Worm (Caenorhabditis elegans) whole organism, L2 larva: ENCODE measurements around the gene F46H5.11.

Experiments used
- aly-2 ChIP-seq: fragments of 150-350 bp; optimal IDR thresholded peaks from 2 replicates; lab custom pipeline; 2014; ENCODE audit warnings: missing biosample characterization, missing genetic modification characterization
- ama-1 ChIP-seq: fragments of 150-350 bp; optimal IDR thresholded peaks from 2 replicates; lab custom pipeline; 2018; ENCODE audit warnings: inconsistent platforms
- ceh-16 ChIP-seq: fragments of 150-350 bp; optimal IDR thresholded peaks from 2 replicates; lab custom pipeline; 2014; ENCODE audit warnings: missing biosample characterization, missing genetic modification characterization
- ceh-82 ChIP-seq: fragments of 150-350 bp; optimal IDR thresholded peaks from 2 replicates; lab custom pipeline; 2014; ENCODE audit warnings: missing biosample characterization, missing genetic modification characterization
- egl-27 ChIP-seq: sonication (generic microtip); optimal IDR thresholded peaks from 3 replicates; lab custom pipeline; 2017; ENCODE audit warnings: missing biosample characterization, missing genetic modification reagents, missing genetic modification characterization
- elt-1 ChIP-seq: fragments of 150-350 bp; optimal IDR thresholded peaks from 2 replicates; lab custom pipeline; 2014; ENCODE audit warnings: missing biosample characterization, missing genetic modification characterization
- elt-3 ChIP-seq: sonication (generic microtip); optimal IDR thresholded peaks from 2 replicates; lab custom pipeline; 2017; ENCODE audit warnings: missing biosample characterization, missing genetic modification characterization
- nhr-11 ChIP-seq: fragments of 150-350 bp; optimal IDR thresholded peaks from 2 replicates; lab custom pipeline; 2014; ENCODE audit warnings: missing biosample characterization, missing genetic modification characterization
- nhr-25 ChIP-seq: fragments of 150-350 bp; sonication (generic microtip); optimal IDR thresholded peaks from 3 replicates; lab custom pipeline; 2014; ENCODE audit warnings: missing biosample characterization, missing genetic modification characterization
- sma-3 ChIP-seq: sonication (generic microtip); optimal IDR thresholded peaks from 2 replicates; lab custom pipeline; 2016; ENCODE audit warnings: missing genetic modification reagents, missing genetic modification characterization, missing compliant biosample characterization
- snpc-4 ChIP-seq: fragments of 150-350 bp; optimal IDR thresholded peaks from 2 replicates; lab custom pipeline; 2014; ENCODE audit warnings: missing biosample characterization, missing genetic modification characterization
- unc-39 ChIP-seq: fragments of 150-350 bp; optimal IDR thresholded peaks from 2 replicates; lab custom pipeline; 2014; ENCODE audit warnings: missing biosample characterization, missing genetic modification characterization

DNA sequence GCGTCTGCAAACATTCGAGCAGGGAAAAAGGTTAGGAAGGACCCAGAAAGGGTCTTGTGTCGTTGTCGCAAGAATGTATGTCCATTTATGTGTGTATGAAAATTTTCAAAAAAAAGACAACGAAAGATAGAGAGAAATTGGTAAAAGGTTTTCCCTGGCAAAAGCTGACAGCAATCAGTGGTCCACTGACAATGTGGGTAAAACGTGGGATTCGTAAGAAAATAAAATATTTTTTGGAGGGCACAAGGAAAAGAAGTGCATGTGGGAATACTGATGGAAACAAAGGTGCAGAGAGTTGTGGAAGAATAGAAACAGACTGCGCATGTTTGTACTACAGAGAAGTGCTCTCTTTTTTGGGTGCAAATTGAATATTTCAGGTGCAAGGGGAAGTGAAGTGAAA, 11.3 kb upstream of the F46H5.11 start:
- TF ChIP-seq unc-39 (tag; lab: Kevin White, UChicago) = no peak
- no peak for TF ChIP-seq elt-3 (tag; lab: Kevin White, UChicago)
- TF ChIP-seq sma-3 = no peak
- no peak for TF ChIP-seq egl-27
- TF ChIP-seq ceh-82 (tag; lab: Kevin White, UChicago) = no peak
- no peak for TF ChIP-seq ama-1 (lab: Kevin White, UChicago)
- no peak for TF ChIP-seq aly-2 (tag; lab: Kevin White, UChicago)
- no peak for TF ChIP-seq elt-1 (tag; lab: Kevin White, UChicago)
- TF ChIP-seq snpc-4 (tag; lab: Kevin White, UChicago) = no peak
- no peak for TF ChIP-seq ceh-16
- no peak for TF ChIP-seq nhr-11 (tag; lab: Kevin White, UChicago)
- TF ChIP-seq nhr-25 (tag; lab: Kevin White, UChicago) = no peak
